Worm (Caenorhabditis elegans): Measurements from ENCODE around the gene hif-1.

- TF ChIP-seq pha-4 (tag; optimal IDR thresholded peaks at IDR 0.05), result no peak
- TF ChIP-seq pqm-1 (tag; optimal IDR thresholded peaks at IDR 0.05), result no peak
- TF ChIP-seq daf-12 (tag; optimal IDR thresholded peaks at IDR 0.05), result no peak
- TF ChIP-seq ZK546.5 (tag; optimal IDR thresholded peaks at IDR 0.05), result no peak
- no peak for TF ChIP-seq nhr-76 (tag; optimal IDR thresholded peaks at IDR 0.05)
- TF ChIP-seq nhr-12 (tag; optimal IDR thresholded peaks at IDR 0.05), result no peak
- TF ChIP-seq unc-62 (GFP tag; optimal IDR thresholded peaks at IDR 0.05), result no peak
- TF ChIP-seq snpc-4 (tag; optimal IDR thresholded peaks at IDR 0.05), result no peak
- no peak for TF ChIP-seq fos-1 (tag; optimal IDR thresholded peaks at IDR 0.05)
Observed at ce11 chrV:20802906-20803305, 22.7 kb downstream of the hif-1 start, which contains the start of gene Y44A6D.5.

Data from whole organism, L3 larva.